Fruit fly (Drosophila melanogaster) S2 (cell line): ENCODE data around the gene CG1622.
A peak's percentile ranks its signal among the peaks of the same experiment; 100 is the strongest.

Experiments used
- CG8478 ChIP-seq: fragments of >200 bp; optimal IDR thresholded peaks from 2 replicates; lab custom pipeline; 2018
- CTCF ChIP-seq, 2 experiments: fragments of >200 bp; optimal IDR thresholded peaks; 2 replicates each; lab custom pipeline; 2018

CG1622 gene

DNA sequence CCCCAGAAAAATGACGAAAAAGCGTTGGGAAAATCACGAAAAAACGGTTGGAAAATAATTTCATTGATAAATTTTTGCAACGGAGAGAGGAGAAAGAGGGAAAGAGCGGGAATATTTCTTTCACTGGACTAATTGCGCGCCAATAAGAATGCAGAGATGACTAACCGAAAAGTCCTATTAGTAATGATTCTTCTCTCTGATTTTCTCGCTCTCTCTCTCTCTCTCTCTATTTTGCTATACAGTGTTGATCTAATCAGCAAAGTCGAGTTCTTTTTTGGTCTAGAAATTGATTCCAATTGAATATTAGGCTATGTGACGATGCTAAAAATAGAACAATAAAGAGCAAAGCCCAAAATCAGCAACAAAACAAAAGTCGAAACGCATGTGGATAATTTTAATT, 19.7 kb upstream of the CG1622 start:
- TF ChIP-seq CG8478 (lab: Kevin White, UChicago) (no peak), CTCF (optimal IDR thresholded peaks at IDR 0.05; lab: Kevin White, UChicago) (no peak)

dm6 chrX:13277580-13278467, 19.1 kb upstream of the CG1622 start:
- TF ChIP-seq CG8478 (lab: Kevin White, UChicago), result no peak
- TF ChIP-seq CTCF (optimal IDR thresholded peaks at IDR 0.05; lab: Kevin White, UChicago), result no peak

DNA sequence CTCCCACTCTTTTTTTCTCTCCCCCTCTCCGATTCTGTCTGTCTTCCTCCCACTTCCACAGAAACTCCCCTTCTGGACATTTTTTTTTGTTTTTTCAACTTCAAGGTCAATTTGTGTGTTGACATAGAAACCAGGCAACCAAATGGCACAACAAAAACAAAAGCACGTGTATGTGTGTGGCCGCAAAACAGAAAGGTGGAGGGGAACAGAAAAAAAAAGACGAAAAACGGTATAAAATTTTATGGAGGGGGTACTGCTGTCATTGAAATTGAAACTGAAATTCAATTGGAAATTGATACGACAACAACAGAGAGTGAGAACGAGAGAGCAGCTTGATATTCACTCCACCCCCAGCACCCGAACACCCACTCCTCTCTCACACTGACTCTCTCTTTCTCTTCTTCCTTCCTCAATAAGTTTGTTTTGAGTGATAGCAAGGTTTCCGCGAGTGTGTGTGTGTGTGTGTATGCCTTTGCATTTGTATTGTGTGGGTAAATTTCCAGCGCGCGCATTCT, 18.4 kb upstream of the CG1622 start:
- no peak for TF ChIP-seq CTCF (optimal IDR thresholded peaks at IDR 0.05; lab: Kevin White, UChicago)
- TF ChIP-seq CG8478 (lab: Kevin White, UChicago), result no peak

DNA sequence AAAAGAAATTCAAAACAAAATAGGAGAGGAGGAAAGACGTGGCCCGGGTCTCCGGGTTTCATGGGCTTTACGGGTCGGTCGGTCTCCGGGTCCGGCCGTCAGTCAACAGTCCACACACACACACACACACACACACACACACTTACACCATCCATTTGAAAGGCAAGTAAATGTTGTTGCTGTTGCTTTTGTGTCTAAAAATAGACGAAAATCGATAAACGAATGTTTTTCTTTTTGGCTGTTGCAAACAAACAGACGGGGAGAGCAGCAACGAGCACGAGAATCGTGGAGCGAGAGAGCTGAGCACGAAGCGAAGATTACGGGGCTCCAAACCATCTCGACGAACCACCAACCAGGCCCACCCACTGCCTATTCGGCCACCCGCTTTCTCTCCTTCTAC, 16.6 kb upstream of the CG1622 start:
- TF ChIP-seq CG8478 (lab: Kevin White, UChicago) (no peak), CTCF (optimal IDR thresholded peaks at IDR 0.05; lab: Kevin White, UChicago) (no peak)

DNA sequence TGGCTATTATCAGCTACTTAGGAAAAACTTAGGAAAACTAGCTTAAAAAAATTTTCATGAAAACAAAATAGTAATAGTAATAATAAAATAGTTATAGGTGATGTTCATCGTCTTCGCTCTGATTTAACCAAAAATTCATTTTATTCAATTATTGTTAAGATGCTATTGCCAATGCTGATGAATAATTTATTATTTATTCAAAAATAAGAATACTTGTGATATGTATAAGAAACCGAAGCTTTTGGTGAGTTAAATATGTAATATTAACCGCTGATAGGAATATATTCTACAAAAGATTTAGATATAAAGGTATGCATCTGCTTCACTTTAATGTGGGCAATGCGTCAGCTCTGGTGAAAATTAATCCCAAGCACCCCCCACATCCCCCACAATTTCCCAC, 16.1 kb upstream of the CG1622 start:
- no peak for TF ChIP-seq CG8478 (lab: Kevin White, UChicago)
- no peak for TF ChIP-seq CTCF (optimal IDR thresholded peaks at IDR 0.05; lab: Kevin White, UChicago)

DNA sequence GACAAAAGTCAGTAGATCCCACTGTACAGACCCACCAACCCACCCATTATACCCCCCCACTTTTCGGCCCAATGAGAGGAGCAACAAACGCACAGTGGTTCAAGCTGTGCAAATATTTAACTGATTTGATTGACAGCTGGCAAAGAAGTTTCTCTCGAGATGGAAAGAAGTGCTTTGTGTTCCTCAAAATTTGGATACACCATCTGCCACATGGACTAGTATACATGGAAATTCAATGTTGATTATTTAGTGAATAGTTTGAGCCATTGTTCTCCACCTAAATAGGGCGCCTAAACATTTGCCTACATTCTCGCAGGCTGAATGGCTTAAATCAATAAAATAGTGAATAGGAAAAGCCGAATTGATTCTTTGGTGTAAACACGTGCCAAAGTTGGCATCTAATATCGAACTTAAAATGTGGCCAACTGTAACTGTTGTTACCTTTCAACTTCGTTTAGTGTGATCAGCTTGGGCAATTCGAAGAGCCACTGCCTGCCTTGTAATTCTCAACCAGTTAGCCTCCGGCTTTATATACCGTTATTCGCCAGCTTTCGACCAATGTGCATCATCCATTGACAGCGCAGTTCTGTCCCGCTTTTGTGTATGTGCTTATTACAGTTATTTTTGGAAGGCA, 15.5 kb upstream of the CG1622 start:
- TF ChIP-seq CG8478 (lab: Kevin White, UChicago) (no peak), CTCF (optimal IDR thresholded peaks at IDR 0.05; lab: Kevin White, UChicago) (no peak)

- no peak for TF ChIP-seq CTCF (optimal IDR thresholded peaks at IDR 0.05; lab: Kevin White, UChicago)
- no peak for TF ChIP-seq CG8478 (lab: Kevin White, UChicago)
Observed at dm6 chrX:13282717-13283116, 14.2 kb upstream of the CG1622 start.

dm6 chrX:13283940-13284547, 12.8 kb upstream of the CG1622 start:
- no peak for TF ChIP-seq CG8478 (lab: Kevin White, UChicago)
- TF ChIP-seq CTCF (optimal IDR thresholded peaks at IDR 0.05; lab: Kevin White, UChicago), result no peak

DNA sequence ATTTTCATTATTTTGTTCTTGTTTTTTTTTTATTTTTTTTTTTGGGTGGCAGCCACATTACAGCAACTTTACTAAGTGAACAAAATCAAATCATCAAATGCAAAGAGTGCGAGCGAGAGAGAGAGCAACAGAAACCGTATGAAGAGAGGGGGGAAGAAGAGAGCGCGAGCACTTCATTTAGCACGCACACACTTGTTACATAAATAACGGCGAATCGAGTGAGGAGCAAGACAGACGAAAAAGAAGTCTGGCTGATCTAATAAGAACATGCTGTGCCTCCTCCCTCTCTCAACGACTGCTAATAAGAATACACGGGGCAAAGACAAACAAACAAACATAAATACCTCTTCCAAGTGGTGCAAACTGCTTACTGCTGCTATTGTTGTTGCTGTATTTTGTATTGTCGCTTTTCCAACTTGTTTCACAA, 12.3 kb upstream of the CG1622 start:
- TF ChIP-seq CTCF (optimal IDR thresholded peaks at IDR 0.05; lab: Kevin White, UChicago) (no peak), CG8478 (lab: Kevin White, UChicago) (no peak)

dm6 chrX:13285001-13285748, 11.7 kb upstream of the CG1622 start, which contains the start of the genes HDAC4 and CG15743:
Gene HDAC4 (minus strand): TSS chrX:13285632.
Gene CG15743 (plus strand): TSS chrX:13285707.
- TF ChIP-seq CG8478 (lab: Kevin White, UChicago) (no peak), CTCF (optimal IDR thresholded peaks at IDR 0.05; lab: Kevin White, UChicago) (no peak)

DNA sequence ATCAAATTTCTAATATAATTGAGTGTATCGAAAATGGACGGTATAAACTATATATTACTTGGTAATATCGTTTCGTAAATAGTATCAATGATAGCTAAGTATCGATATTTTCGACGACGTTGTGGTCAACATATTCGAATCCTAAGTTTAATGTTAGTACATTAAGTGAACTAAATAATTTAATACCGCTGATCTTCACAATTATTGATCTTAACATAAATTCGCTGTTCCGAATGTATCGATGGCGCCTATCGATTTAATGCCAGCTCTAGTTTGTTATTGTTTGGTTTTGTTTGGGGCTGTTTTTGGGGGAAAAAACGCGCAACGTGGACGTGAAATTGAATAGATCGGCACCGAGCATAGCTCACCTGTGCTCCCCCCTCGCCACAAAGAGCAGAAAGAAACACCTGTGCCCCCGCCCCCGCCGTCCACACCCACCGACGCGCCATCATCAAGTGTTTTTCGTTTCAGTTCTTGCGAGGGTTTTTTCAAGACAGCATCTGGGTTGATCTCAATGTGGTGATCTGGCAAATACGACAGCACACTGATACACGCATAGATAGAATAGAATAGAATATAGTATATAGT, 11.0 kb upstream of the CG1622 start:
- TF ChIP-seq CTCF (optimal IDR thresholded peaks at IDR 0.05; lab: Kevin White, UChicago), result no peak
- TF ChIP-seq CG8478 (lab: Kevin White, UChicago), result no peak

DNA sequence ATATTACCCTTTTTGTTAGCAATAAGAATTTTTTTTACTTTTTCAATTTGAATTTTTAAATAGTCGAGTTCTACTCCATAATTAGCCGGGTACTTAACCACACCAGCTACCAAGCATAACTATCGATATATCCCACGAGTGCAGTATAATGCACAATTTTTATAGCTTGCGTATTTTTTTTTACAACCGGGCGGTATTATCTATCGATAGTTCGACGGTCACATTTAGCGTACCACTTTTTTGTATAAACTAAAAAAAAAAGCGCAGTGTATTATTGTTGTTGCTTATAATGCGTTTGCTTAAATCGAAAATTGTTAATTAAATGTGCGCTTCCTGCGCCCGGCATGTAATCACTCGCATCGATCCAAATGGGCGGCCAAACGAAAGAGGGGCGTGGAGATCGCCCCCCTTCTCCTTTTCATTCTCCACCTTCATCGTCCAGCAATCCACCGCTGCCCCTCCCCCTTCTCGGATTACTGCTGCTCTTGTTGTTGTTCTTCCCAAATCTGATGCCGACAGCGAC, 9.0 kb upstream of the CG1622 start, which contains the start of gene Remo:
Gene Remo, plus strand, starts transcription at position 198 of the 523 bp plus-strand sequence.
- TF ChIP-seq CTCF (optimal IDR thresholded peaks at IDR 0.05; lab: Kevin White, UChicago) (peak; percentile 10 to 40), CG8478 (lab: Kevin White, UChicago) (no peak)

DNA sequence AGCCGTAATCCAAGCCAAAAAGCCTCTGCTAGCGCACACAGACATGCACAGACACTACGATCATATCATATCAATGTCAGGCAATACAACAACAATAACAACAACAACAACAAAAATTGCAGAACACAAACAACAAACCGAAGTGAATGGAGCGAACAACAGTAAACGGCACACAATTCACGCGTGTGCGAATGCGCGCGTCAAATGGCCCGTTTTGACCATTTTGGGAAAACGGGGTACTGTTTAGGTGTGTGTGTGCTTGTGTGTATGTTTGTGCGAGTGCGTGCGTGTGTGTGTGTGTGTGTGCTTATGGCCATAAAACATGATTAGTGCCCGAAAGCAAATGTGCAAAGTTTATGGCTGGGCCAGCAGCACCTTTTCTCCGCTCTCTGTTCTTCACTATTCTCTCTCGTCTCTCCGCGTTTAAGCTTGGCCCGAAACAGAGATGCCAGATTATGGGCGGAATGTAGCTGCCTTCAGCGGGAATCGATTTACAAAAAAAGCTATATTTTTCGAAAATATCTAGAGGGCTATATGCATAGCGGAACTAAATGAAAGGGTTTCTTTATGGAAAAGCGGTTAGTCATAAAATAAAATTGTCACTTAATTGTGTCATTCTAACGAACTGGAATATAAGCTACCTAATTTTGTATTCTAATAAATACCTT, 4.1 kb downstream of the CG1622 start:
- TF ChIP-seq CTCF (optimal IDR thresholded peaks at IDR 0.05; lab: Kevin White, UChicago), result no peak
- TF ChIP-seq CG8478 (lab: Kevin White, UChicago), result no peak
